Worm (Caenorhabditis elegans) whole organism, L1 larva: Measurements from ENCODE around the gene col-39.

Experiments
- egl-13 ChIP-seq: sonication (generic microtip); optimal IDR thresholded peaks from 2 replicates; lab custom pipeline; 2016; ENCODE audit warnings: missing genotype, missing genetic modification reagents, missing genetic modification characterization, missing compliant biosample characterization
- grh-1 ChIP-seq: fragments of 200-800 bp; sonication (Bioruptor generic); IDR thresholded peaks from 2 replicates; pipeline ENCODE4 v1.3.6; 2022; ENCODE audit warnings: missing genetic modification reagents, missing genetic modification characterization, missing compliant biosample characterization
- snpc-4 ChIP-seq: fragments of 150-350 bp; optimal IDR thresholded peaks from 2 replicates; lab custom pipeline; 2014; ENCODE audit warnings: missing biosample characterization, missing genetic modification characterization

DNA sequence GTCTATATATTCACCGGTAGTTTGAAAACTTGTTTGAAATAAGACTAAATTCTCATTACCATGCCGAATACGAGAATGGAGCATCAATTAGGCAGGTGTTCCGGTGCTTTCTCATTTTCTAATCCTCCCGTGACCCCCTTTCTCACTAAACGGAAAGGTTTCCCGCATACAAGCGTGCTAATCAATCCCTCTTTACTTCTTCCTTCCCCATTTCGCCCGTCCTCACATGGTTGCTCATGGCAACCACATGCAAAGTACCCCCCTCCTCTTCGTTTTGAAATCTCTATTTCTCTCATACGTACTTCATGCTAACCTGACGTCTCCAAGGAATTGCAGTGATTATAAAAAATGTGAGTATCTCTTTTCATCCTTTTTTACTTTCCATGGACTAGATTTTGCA is 15.2 kb downstream of the col-39 start, which contains the start of gene mks-5:
- TF ChIP-seq snpc-4 (tag; lab: Kevin White, UChicago) (no peak), egl-13 (no peak), grh-1 (GFP tag; lab: Robert Waterston, UW) (no peak)
